Worm (Caenorhabditis elegans) whole organism, young adult: Measurements from ENCODE around the gene T26C12.2.
"Not testable (repeated sequence)": the region's sequence is repeated elsewhere in the genome, so short reads cannot be mapped to it uniquely, and the experiment has no call there.

Experiments
- bed-1 ChIP-seq: fragments of 200-800 bp; sonication (Bioruptor generic); IDR thresholded peaks from 2 replicates; pipeline ENCODE4 v1.3.6; 2022; ENCODE audit warnings: missing genetic modification reagents, missing genetic modification characterization, missing compliant biosample characterization
- hmg-1.2 ChIP-seq: fragments of 200-800 bp; sonication (Bioruptor generic); IDR thresholded peaks from 2 replicates; pipeline ENCODE4 v1.3.6; 2022; ENCODE audit warnings: missing genetic modification reagents, missing genetic modification characterization, missing compliant biosample characterization
- pha-4 ChIP-seq: fragments of 150-350 bp; sonication (generic microtip); optimal IDR thresholded peaks from 2 replicates; lab custom pipeline; 2014; ENCODE audit warnings: missing biosample characterization, missing genetic modification reagents, missing genetic modification characterization

- TF ChIP-seq pha-4 (tag; lab: Kevin White, UChicago) = not testable (repeated sequence)
- 0 out of 2 replicates have a peak, but pooled peaks have one; percentile 41 for TF ChIP-seq bed-1
- peak; percentile 100 for TF ChIP-seq hmg-1.2 (GFP tag; lab: Robert Waterston, UW)
Measured at ce11 chrIV:3313311-3313710, 47.8 kb upstream of the T26C12.2 start.
